Fruit fly (Drosophila melanogaster) whole organism, embryonic: ENCODE data around the gene Cap-D3.

Source experiments
- Aef1 ChIP-seq: fragments of 200-800 bp; sonication (Bioruptor generic); IDR thresholded peaks from 3 replicates; pipeline ENCODE4 v1.3.6; 2022; ENCODE audit warnings: missing biosample characterization, missing genetic modification characterization
- Awh ChIP-seq: fragments of 200-800 bp; sonication (Bioruptor generic); IDR thresholded peaks from 2 replicates; pipeline ENCODE4, ENCODE4 v1.3.6; 2022; ENCODE audit warnings: missing biosample characterization, missing genetic modification characterization
- Bdp1 ChIP-seq: fragments of 200-800 bp; sonication (Bioruptor generic); optimal IDR thresholded peaks from 3 replicates; lab custom pipeline; 2016; ENCODE audit warnings: missing biosample characterization, missing genetic modification characterization
- CG10267 ChIP-seq: fragments of 200-800 bp; sonication (Bioruptor generic); optimal IDR thresholded peaks from 2 replicates; lab custom pipeline; 2018; ENCODE audit warnings: missing biosample characterization, mild to moderate bottlenecking, missing genetic modification characterization, moderate library complexity
- CG11723 ChIP-seq: fragments of 200-800 bp; sonication (Bioruptor generic); optimal IDR thresholded peaks from 2 replicates; lab custom pipeline; 2017; ENCODE audit warnings: missing biosample characterization, mild to moderate bottlenecking, missing genetic modification characterization
- CG13424 ChIP-seq: fragments of 200-800 bp; sonication (Bioruptor generic); optimal IDR thresholded peaks from 2 replicates; lab custom pipeline; 2019; ENCODE audit warnings: missing biosample characterization, mild to moderate bottlenecking, missing genetic modification characterization, moderate library complexity
- CG18262 ChIP-seq: fragments of 200-800 bp; optimal IDR thresholded peaks from 3 replicates; lab custom pipeline; 2019; ENCODE audit warnings: missing biosample characterization, mild to moderate bottlenecking, missing genetic modification characterization, moderate library complexity
- CG2875 ChIP-seq: fragments of 200-800 bp; sonication (Bioruptor generic); optimal IDR thresholded peaks from 2 replicates; lab custom pipeline; 2017; ENCODE audit warnings: missing biosample characterization, mild to moderate bottlenecking, missing genetic modification characterization, missing genetic modification reagents
- CG4360 ChIP-seq: fragments of 200-800 bp; sonication (Bioruptor generic); IDR thresholded peaks from 2 replicates; pipeline ENCODE4 v1.3.6; 2022; ENCODE audit warnings: missing biosample characterization, missing genetic modification characterization
- CG4424 ChIP-seq: fragments of 200-800 bp; sonication (Bioruptor generic); optimal IDR thresholded peaks from 3 replicates; lab custom pipeline; 2016; ENCODE audit warnings: missing biosample characterization, missing genetic modification characterization
- CG6654 ChIP-seq: fragments of 200-800 bp; sonication (Bioruptor generic); optimal IDR thresholded peaks from 2 replicates; lab custom pipeline; 2017; ENCODE audit warnings: missing biosample characterization, mild to moderate bottlenecking, missing genetic modification characterization
- CG6765 ChIP-seq: fragments of 200-800 bp; sonication (Bioruptor generic); optimal IDR thresholded peaks from 3 replicates; lab custom pipeline; 2017; ENCODE audit warnings: missing biosample characterization, mild to moderate bottlenecking, missing genetic modification characterization
- CG6791 ChIP-seq: fragments of 200-800 bp; sonication (Bioruptor generic); IDR thresholded peaks from 3 replicates; pipeline ENCODE4 v1.3.6; 2022; ENCODE audit warnings: missing biosample characterization, missing genetic modification characterization; ENCODE audit not compliant: partially characterized antibody
- CG7271 ChIP-seq: fragments of 200-800 bp; sonication (Bioruptor generic); optimal IDR thresholded peaks from 2 replicates; lab custom pipeline; 2018; ENCODE audit warnings: missing biosample characterization, mild to moderate bottlenecking, missing genetic modification characterization, moderate library complexity
- CG9215 ChIP-seq: fragments of 200-800 bp; sonication (Bioruptor generic); IDR thresholded peaks from 2 replicates; pipeline ENCODE4 v1.3.6; 2022; ENCODE audit warnings: missing biosample characterization, missing genetic modification characterization
- D19A ChIP-seq: fragments of 200-800 bp; optimal IDR thresholded peaks from 3 replicates; lab custom pipeline; 2019; ENCODE audit warnings: missing biosample characterization, mild to moderate bottlenecking, missing genetic modification characterization, moderate library complexity
- Doc3 ChIP-seq: fragments of 200-800 bp; sonication (Bioruptor generic); IDR thresholded peaks from 3 replicates; pipeline ENCODE4 v1.3.6; 2022; ENCODE audit warnings: missing biosample characterization, missing genetic modification characterization; ENCODE audit not compliant: partially characterized antibody
- Hand ChIP-seq: fragments of 200-800 bp; sonication (Bioruptor generic); optimal IDR thresholded peaks from 2 replicates; lab custom pipeline; 2017; ENCODE audit warnings: mild to moderate bottlenecking, missing biosample characterization, missing genetic modification reagents, missing genetic modification characterization
- Lhr ChIP-seq: fragments of 200-800 bp; sonication (Bioruptor generic); optimal IDR thresholded peaks from 3 replicates; lab custom pipeline; 2017; ENCODE audit warnings: mild to moderate bottlenecking, missing biosample characterization, missing genetic modification reagents, missing genetic modification characterization
- Meics ChIP-seq: fragments of 200-800 bp; sonication (Bioruptor generic); optimal IDR thresholded peaks from 2 replicates; lab custom pipeline; 2017; ENCODE audit warnings: missing biosample characterization, mild to moderate bottlenecking, missing genetic modification characterization
- Mes4 ChIP-seq: fragments of 200-800 bp; sonication (Bioruptor generic); optimal IDR thresholded peaks from 2 replicates; lab custom pipeline; 2016; ENCODE audit warnings: missing biosample characterization, missing genetic modification characterization
- Oli ChIP-seq: fragments of 200-800 bp; sonication (Bioruptor generic); optimal IDR thresholded peaks from 2 replicates; lab custom pipeline; 2018; ENCODE audit warnings: missing biosample characterization, mild to moderate bottlenecking, missing genetic modification characterization, moderate library complexity
- Opbp ChIP-seq: fragments of 200-800 bp; sonication (Bioruptor generic); IDR thresholded peaks from 3 replicates; pipeline ENCODE4 v1.3.6; 2022; ENCODE audit warnings: missing biosample characterization, missing genetic modification characterization; ENCODE audit not compliant: partially characterized antibody
- Poxn ChIP-seq: fragments of 200-800 bp; sonication (Bioruptor generic); IDR thresholded peaks from 2 replicates; pipeline ENCODE4 v1.3.6; 2022; ENCODE audit warnings: missing biosample characterization, missing genetic modification characterization
- Scr ChIP-seq: fragments of 200-800 bp; sonication (Bioruptor generic); IDR thresholded peaks from 2 replicates; pipeline ENCODE4 v1.3.6; 2022; ENCODE audit warnings: missing biosample characterization, missing genetic modification characterization; ENCODE audit not compliant: partially characterized antibody
- Sox100B ChIP-seq: fragments of 200-800 bp; sonication (Bioruptor generic); optimal IDR thresholded peaks from 3 replicates; lab custom pipeline; 2018; ENCODE audit warnings: missing biosample characterization, mild to moderate bottlenecking, missing genetic modification characterization
- Spps ChIP-seq: fragments of 200-800 bp; sonication (Bioruptor generic); optimal IDR thresholded peaks from 2 replicates; lab custom pipeline; 2018; ENCODE audit warnings: missing biosample characterization, mild to moderate bottlenecking, missing genetic modification characterization
- Taf1 ChIP-seq: fragments of 200-800 bp; sonication (Bioruptor generic); IDR thresholded peaks from 2 replicates; pipeline ENCODE4 v1.3.6; 2022; ENCODE audit warnings: missing biosample characterization, missing genetic modification characterization
- bigmax ChIP-seq: fragments of 200-800 bp; sonication (Bioruptor generic); optimal IDR thresholded peaks from 2 replicates; lab custom pipeline; 2018; ENCODE audit warnings: missing biosample characterization, mild to moderate bottlenecking, missing genetic modification characterization
- bowl ChIP-seq: fragments of 200-800 bp; sonication (Bioruptor generic); IDR thresholded peaks from 2 replicates; pipeline ENCODE4 v1.3.6; 2022; ENCODE audit warnings: missing biosample characterization, missing genetic modification characterization
- crol ChIP-seq: fragments of 200-800 bp; sonication (Bioruptor generic); IDR thresholded peaks from 2 replicates; pipeline ENCODE4 v1.3.6; 2022; ENCODE audit warnings: missing biosample characterization, missing genetic modification characterization
- dimm ChIP-seq: fragments of 200-800 bp; sonication (Bioruptor generic); IDR thresholded peaks from 2 replicates; pipeline ENCODE4 v1.3.6; 2022; ENCODE audit warnings: missing biosample characterization, missing genetic modification characterization
- disco-r ChIP-seq: fragments of 200-800 bp; sonication (Bioruptor generic); optimal IDR thresholded peaks from 2 replicates; lab custom pipeline; 2016; ENCODE audit warnings: missing biosample characterization, missing genetic modification characterization
- dmrt99B ChIP-seq: fragments of 200-800 bp; sonication (Bioruptor generic); optimal IDR thresholded peaks from 2 replicates; lab custom pipeline; 2018; ENCODE audit warnings: missing biosample characterization, mild to moderate bottlenecking, missing genetic modification characterization, moderate library complexity
- kay ChIP-seq: fragments of 200-800 bp; sonication (Bioruptor generic); optimal IDR thresholded peaks from 2 replicates; lab custom pipeline; 2016; ENCODE audit warnings: missing biosample characterization, missing genetic modification characterization
- klu ChIP-seq: fragments of 200-800 bp; sonication (Bioruptor generic); IDR thresholded peaks from 2 replicates; pipeline ENCODE4 v1.3.6; 2022; ENCODE audit warnings: missing biosample characterization, missing genetic modification characterization
- onecut ChIP-seq: fragments of 200-800 bp; sonication (Bioruptor generic); IDR thresholded peaks from 2 replicates; pipeline ENCODE4 v1.3.6; 2022; ENCODE audit warnings: missing biosample characterization, missing genetic modification characterization
- otp ChIP-seq: fragments of 200-800 bp; sonication (Bioruptor generic); IDR thresholded peaks from 3 replicates; pipeline ENCODE4, ENCODE4 v1.3.6; 2022; ENCODE audit warnings: missing biosample characterization, missing genetic modification characterization
- sob ChIP-seq: fragments of 200-800 bp; sonication (Bioruptor generic); IDR thresholded peaks from 2 replicates; pipeline ENCODE4 v1.3.6; 2022; ENCODE audit warnings: missing biosample characterization, missing genetic modification characterization
- twi ChIP-seq: fragments of 200-800 bp; optimal IDR thresholded peaks from 2 replicates; lab custom pipeline; 2019; ENCODE audit warnings: missing biosample characterization, mild to moderate bottlenecking, missing genetic modification characterization, moderate library complexity
- usp ChIP-seq: fragments of >200 bp; optimal IDR thresholded peaks from 2 replicates; lab custom pipeline; 2017; ENCODE audit warnings: missing biosample characterization, missing genetic modification characterization
- vfl ChIP-seq: fragments of 200-800 bp; sonication (Bioruptor generic); optimal IDR thresholded peaks from 2 replicates; lab custom pipeline; 2016; ENCODE audit warnings: missing biosample characterization, missing genetic modification characterization

Cap-D3 gene

dm6 chr2L:5476699-5477098 is 49.0 kb upstream of the Cap-D3 start (continued):
- TF ChIP-seq bigmax (GFP tag; lab: Kevin White, UChicago) (no peak), Awh (GFP tag; lab: Robert Waterston, UW) (peak; percentile 78), Spps (peak; percentile 66), CG7271 (no peak), CG13424 (tag; lab: Kevin White, UChicago) (peak; percentile 86), CG11723 (GFP tag; lab: Kevin White, UChicago) (peak; percentile 58), CG4424 (GFP tag; lab: Kevin White, UChicago) (peak; percentile 80), dimm (GFP tag; lab: Robert Waterston, UW) (peak; percentile 73), Hand (GFP tag; lab: Kevin White, UChicago) (no peak), Taf1 (GFP tag; lab: Robert Waterston, UW) (0 out of 2 replicates have a peak, but pooled peaks have one; percentile 30), disco-r (peak; percentile 80), sob (GFP tag; lab: Robert Waterston, UW) (peak; percentile 73), Doc3 (GFP tag; lab: Robert Waterston, UW) (no peak), Aef1 (GFP tag; lab: Robert Waterston, UW) (peak; percentile 75), Lhr (GFP tag; lab: Kevin White, UChicago) (peak; percentile 46), kay (GFP tag; lab: Kevin White, UChicago) (peak; percentile 86), vfl (GFP tag; lab: Kevin White, UChicago) (peak; percentile 68), Meics (GFP tag; lab: Kevin White, UChicago) (peak; percentile 49), CG6791 (GFP tag; lab: Robert Waterston, UW) (no peak), CG6765 (GFP tag; lab: Kevin White, UChicago) (no peak), Opbp (GFP tag; lab: Robert Waterston, UW) (no peak), Poxn (no peak), usp (GFP tag; lab: Kevin White, UChicago) (no peak), onecut (GFP tag; lab: Robert Waterston, UW) (peak; percentile 72), crol (GFP tag; lab: Robert Waterston, UW) (peak; percentile 42; the same call in 1 of the 2 replicates), CG6654 (GFP tag; lab: Kevin White, UChicago) (no peak), dmrt99B (tag; lab: Kevin White, UChicago) (peak; percentile 78), bowl (GFP tag; lab: Robert Waterston, UW) (peak; percentile 62; the same call in 1 of the 2 replicates), Mes4 (peak; percentile 74), CG9215 (GFP tag; lab: Robert Waterston, UW) (peak; percentile 66), CG10267 (tag; lab: Kevin White, UChicago) (peak; percentile 78), klu (GFP tag; lab: Robert Waterston, UW) (peak; percentile 37; the same call in 1 of the 2 replicates), Scr (GFP tag; lab: Robert Waterston, UW) (no peak), otp (GFP tag; lab: Robert Waterston, UW) (peak; percentile 91), Oli (peak; percentile 87), Bdp1 (GFP tag; lab: Kevin White, UChicago) (peak; percentile 76), twi (tag; lab: Kevin White, UChicago) (peak; percentile 75), Sox100B (GFP tag; lab: Kevin White, UChicago) (peak; percentile 68), CG18262 (peak; percentile 83), CG2875 (GFP tag; lab: Kevin White, UChicago) (peak; percentile 76), CG4360 (GFP tag; lab: Robert Waterston, UW) (peak; percentile 65; the same call in 1 of the 2 replicates), D19A (tag; lab: Kevin White, UChicago) (peak; percentile 68)
